Worm (Caenorhabditis elegans) whole organism, midembryonic: ENCODE results near the gene npr-39.

ENCODE experiments used
- T22C8.4 ChIP-seq: fragments of 200-800 bp; sonication (Bioruptor generic); IDR thresholded peaks from 2 replicates; pipeline ENCODE4 v1.3.6; 2022; ENCODE audit warnings: missing genetic modification characterization, missing compliant biosample characterization
- cog-1 ChIP-seq: sonication (generic microtip); optimal IDR thresholded peaks from 2 replicates; lab custom pipeline; 2016; ENCODE audit warnings: missing genetic modification characterization, missing compliant biosample characterization

- TF ChIP-seq cog-1 (tag; lab: Kevin White, UChicago) (no peak), T22C8.4 (GFP tag; lab: Robert Waterston, UW) (no peak)
These were observed 14.8 kb downstream of the npr-39 start, which contains the start of gene nhr-205 for ce11 chrV:10081636-10082035.
